Worm (Caenorhabditis elegans): ENCODE data around the gene sir-2.1.
A peak's percentile ranks its signal among the peaks of the same experiment; 100 is the strongest.

Gene sir-2.1

DNA sequence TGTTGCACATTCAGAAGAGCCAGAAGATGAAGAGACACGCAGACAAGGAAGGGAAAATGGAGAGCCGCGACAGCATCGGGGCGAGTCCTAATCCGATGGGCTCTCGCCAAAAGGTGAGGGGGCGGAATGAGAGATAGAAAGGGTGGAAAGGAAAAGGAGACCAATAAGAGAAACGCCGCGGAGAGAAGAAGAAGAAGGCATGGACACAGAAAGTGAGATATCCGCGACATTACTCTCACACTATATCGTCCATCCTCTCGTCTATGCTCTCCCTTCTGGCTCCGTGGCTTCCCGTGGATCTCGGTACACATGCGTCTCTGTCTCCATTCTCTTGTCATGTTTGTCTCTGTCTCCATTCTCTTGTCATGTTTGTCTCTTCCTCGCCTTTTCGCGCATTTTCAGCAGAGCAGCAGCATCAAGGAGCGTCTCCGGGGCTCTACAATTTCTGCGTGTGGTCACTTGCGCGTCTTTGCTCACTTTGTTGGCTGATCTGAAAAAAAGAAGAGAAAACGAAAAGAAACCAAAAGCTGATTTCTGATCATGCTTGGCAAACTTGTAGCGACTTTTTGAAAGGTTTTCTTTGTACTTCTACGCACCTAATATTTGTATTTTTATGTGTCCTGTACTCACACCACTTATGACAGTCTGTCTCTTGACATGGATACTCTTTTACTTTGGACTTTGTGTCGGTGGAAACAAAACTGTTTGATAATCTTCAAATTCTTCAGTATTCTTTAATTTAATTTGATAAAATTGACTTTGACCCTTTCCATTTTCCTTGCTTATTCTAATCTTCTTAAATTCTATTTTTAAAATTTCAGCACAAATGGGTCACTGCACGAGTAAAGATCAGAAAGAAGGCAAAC is 37.4 kb upstream of the sir-2.1 start, which contains the start of gene gpa-7 (continued):
- TF ChIP-seq aptf-2 (GFP tag; conservative IDR thresholded peaks at IDR 0.05) (no peak), ztf-22 (GFP tag; optimal IDR thresholded peaks at IDR 0.05) (no peak), hlh-26 (GFP tag; conservative IDR thresholded peaks at IDR 0.05) (no peak), zim-3 (tag; optimal IDR thresholded peaks at IDR 0.05) (no peak), aptf-3 (GFP tag; IDR thresholded peaks at IDR 0.05) (no peak), Y53G8AR.9 (GFP tag; conservative IDR thresholded peaks at IDR 0.05) (no peak), ccch-3 (GFP tag; optimal IDR thresholded peaks at IDR 0.05) (no peak), sptf-2 (GFP tag; optimal IDR thresholded peaks at IDR 0.05) (no peak), F23B12.7 (tag; optimal IDR thresholded peaks at IDR 0.05; ENCODE audit: insufficient read depth) (no peak), sea-2 (GFP tag; IDR thresholded peaks at IDR 0.05) (no peak), T26A5.8 (tag; optimal IDR thresholded peaks at IDR 0.05) (no peak), ztf-26 (tag; optimal IDR thresholded peaks at IDR 0.05) (no peak), ztf-25 (GFP tag; IDR thresholded peaks at IDR 0.05) (no peak), pha-4 (tag; optimal IDR thresholded peaks at IDR 0.05) (no peak), B0019.2 (GFP tag; conservative IDR thresholded peaks at IDR 0.05) (no peak), sdz-38 (tag; optimal IDR thresholded peaks at IDR 0.05) (no peak), fkh-3 (tag; optimal IDR thresholded peaks at IDR 0.05) (no peak), tbx-9 (tag; optimal IDR thresholded peaks at IDR 0.05; ENCODE audit: borderline replicate concordance) (no peak), bed-1 (GFP tag; IDR thresholded peaks at IDR 0.05) (no peak), ceh-40 (GFP tag; IDR thresholded peaks at IDR 0.05) (no peak), let-607 (tag; optimal IDR thresholded peaks at IDR 0.05) (no peak), madf-10 (tag; optimal IDR thresholded peaks at IDR 0.05) (no peak), F52B5.7 (tag; optimal IDR thresholded peaks at IDR 0.05) (no peak), attf-5 (GFP tag; optimal IDR thresholded peaks at IDR 0.05) (peak; percentile 19), lir-1 (GFP tag; conservative IDR thresholded peaks at IDR 0.05) (no peak), ztf-28 (GFP tag; IDR thresholded peaks at IDR 0.05) (no peak), lin-40 (tag; optimal IDR thresholded peaks at IDR 0.05) (peak; percentile 54), F57A8.1 (GFP tag; optimal IDR thresholded peaks at IDR 0.05) (no peak), F10E7.11 (tag; optimal IDR thresholded peaks at IDR 0.05) (no peak), cebp-1 (GFP tag; IDR thresholded peaks at IDR 0.05) (no peak), cebp-1 (tag; optimal IDR thresholded peaks at IDR 0.05) (peak; percentile 41), C06A6.2 (GFP tag; conservative IDR thresholded peaks at IDR 0.05) (no peak), ceh-91 (GFP tag; IDR thresholded peaks at IDR 0.05) (no peak), lin-35 (GFP tag; optimal IDR thresholded peaks at IDR 0.05) (peak in 1 of 3 experiments; percentile 70), egl-18 (GFP tag; IDR thresholded peaks at IDR 0.05) (0 out of 2 replicates have a peak, but pooled peaks have one; percentile 47), hmg-1.2 (GFP tag; IDR thresholded peaks at IDR 0.05) (peak; percentile 59; the same call in 1 of the 2 replicates), snpc-1.3 (tag; optimal IDR thresholded peaks at IDR 0.05; ENCODE audit: insufficient read depth) (no peak), lag-1 (GFP tag; IDR thresholded peaks at IDR 0.05) (no peak), die-1 (tag; optimal IDR thresholded peaks at IDR 0.05) (peak; percentile 13), somi-1 (GFP tag; optimal IDR thresholded peaks at IDR 0.05) (peak; percentile 58), Y56A3A.18 (GFP tag; IDR thresholded peaks at IDR 0.05) (no peak), nhr-80 (tag; optimal IDR thresholded peaks at IDR 0.05) (no peak), xnd-1 (tag; optimal IDR thresholded peaks at IDR 0.05) (no peak), B0336.3 (GFP tag; IDR thresholded peaks at IDR 0.05) (no peak), D2030.7 (GFP tag; IDR thresholded peaks at IDR 0.05) (no peak), C17E4.6 (GFP tag; IDR thresholded peaks at IDR 0.05) (no peak), hmg-20 (GFP tag; IDR thresholded peaks at IDR 0.05) (no peak)
